1 fruit fly cellular context compared by ENCODE assay signal in genomic region chrX:19769821-19770519, dm6.
TF ChIP-seq lines count a peak whose summit lies in the region.

No protein-coding gene starts in this region.

TF ChIP-seq in whole organism, embryonic, 481 proteins besides CTCF, POLR2A, EP300 and RAD21 (continued from another document and continues in another):
- no peak for TF ChIP-seq pzg (GFP tag; optimal IDR thresholded peaks at IDR 0.05; lab: Kevin White, UChicago)
- no peak for TF ChIP-seq Bgb (GFP tag; IDR thresholded peaks at IDR 0.05; lab: Robert Waterston, UW; ENCODE audit: partially characterized antibody)
- TF ChIP-seq Elba2 (GFP tag; optimal IDR thresholded peaks at IDR 0.05; lab: Kevin White, UChicago) = no peak
- peak; percentile 21 for TF ChIP-seq lbe (GFP tag; optimal IDR thresholded peaks at IDR 0.05; lab: Kevin White, UChicago)
- TF ChIP-seq CG17361 (GFP tag; IDR thresholded peaks at IDR 0.05; lab: Robert Waterston, UW) = peak; percentile 63
- TF ChIP-seq insv (GFP tag; optimal IDR thresholded peaks at IDR 0.05; lab: Kevin White, UChicago) = no peak
- TF ChIP-seq nau (GFP tag; optimal IDR thresholded peaks at IDR 0.05; lab: Kevin White, UChicago) = no peak
- peak; percentile 37; the same call in 1 of the 2 replicates for TF ChIP-seq onecut (GFP tag; IDR thresholded peaks at IDR 0.05; lab: Robert Waterston, UW)
- TF ChIP-seq CG17912 (GFP tag; optimal IDR thresholded peaks at IDR 0.05; lab: Kevin White, UChicago) = no peak
- peak; percentile 3 for TF ChIP-seq CG18619 (GFP tag; optimal IDR thresholded peaks at IDR 0.05; lab: Kevin White, UChicago)
- TF ChIP-seq dm (GFP tag; optimal IDR thresholded peaks at IDR 0.05; lab: Kevin White, UChicago) = no peak
- TF ChIP-seq otp (GFP tag; IDR thresholded peaks at IDR 0.05; lab: Robert Waterston, UW) = peak; percentile 51; the same call in 1 of the 3 replicates
- TF ChIP-seq Dad (GFP tag; optimal IDR thresholded peaks at IDR 0.05; lab: Kevin White, UChicago) = no peak
- no peak for TF ChIP-seq Dip3 (GFP tag; optimal IDR thresholded peaks at IDR 0.05; lab: Kevin White, UChicago)
- TF ChIP-seq Dref (GFP tag; IDR thresholded peaks at IDR 0.05; lab: Robert Waterston, UW) = no peak
- no peak for TF ChIP-seq HmgD (GFP tag; optimal IDR thresholded peaks at IDR 0.05; lab: Kevin White, UChicago)
- TF ChIP-seq ATbp (GFP tag; optimal IDR thresholded peaks at IDR 0.05; lab: Kevin White, UChicago) = peak; percentile 25
- TF ChIP-seq Hr3 (GFP tag; optimal IDR thresholded peaks at IDR 0.05; lab: Kevin White, UChicago) = no peak
- TF ChIP-seq Optix (GFP tag; IDR thresholded peaks at IDR 0.05; lab: Robert Waterston, UW) = no peak
- TF ChIP-seq dmrt11E (tag; optimal IDR thresholded peaks at IDR 0.05; lab: Kevin White, UChicago) = peak; percentile 87
- peak; percentile 60 for TF ChIP-seq Side (GFP tag; optimal IDR thresholded peaks at IDR 0.05; lab: Kevin White, UChicago)
- peak; percentile 15 for TF ChIP-seq lab (GFP tag; optimal IDR thresholded peaks at IDR 0.05; lab: Kevin White, UChicago)
- TF ChIP-seq CG12659 (GFP tag; optimal IDR thresholded peaks at IDR 0.05; lab: Kevin White, UChicago) = no peak
- TF ChIP-seq Drgx (GFP tag; IDR thresholded peaks at IDR 0.05; lab: Robert Waterston, UW) = no peak
- TF ChIP-seq CG9437 (GFP tag; optimal IDR thresholded peaks at IDR 0.05; lab: Kevin White, UChicago) = no peak
- no peak for TF ChIP-seq sr (GFP tag; IDR thresholded peaks at IDR 0.05; lab: Robert Waterston, UW)
- no peak for TF ChIP-seq CG6175 (GFP tag; IDR thresholded peaks at IDR 0.05; lab: Robert Waterston, UW)
- TF ChIP-seq HLH4C (GFP tag; IDR thresholded peaks at IDR 0.05; lab: Robert Waterston, UW; ENCODE audit: partially characterized antibody) = no peak
- no peak for TF ChIP-seq CG10565 (GFP tag; optimal IDR thresholded peaks at IDR 0.05; lab: Kevin White, UChicago)
- no peak for TF ChIP-seq BEAF-32 (GFP tag; optimal IDR thresholded peaks at IDR 0.05; lab: Kevin White, UChicago)
- peak; percentile 21 for TF ChIP-seq pnt (GFP tag; optimal IDR thresholded peaks at IDR 0.05; lab: Kevin White, UChicago)
- TF ChIP-seq gcm (GFP tag; optimal IDR thresholded peaks at IDR 0.05; lab: Kevin White, UChicago) = peak; percentile 31
- TF ChIP-seq ato (GFP tag; IDR thresholded peaks at IDR 0.05; lab: Robert Waterston, UW; ENCODE audit: partially characterized antibody) = no peak
- no peak for TF ChIP-seq CG10147 (GFP tag; optimal IDR thresholded peaks at IDR 0.05; lab: Kevin White, UChicago)
- no peak for TF ChIP-seq Lpt (GFP tag; optimal IDR thresholded peaks at IDR 0.05; lab: Kevin White, UChicago)
- no peak for TF ChIP-seq run (tag; optimal IDR thresholded peaks at IDR 0.05; lab: Kevin White, UChicago)
- no peak for TF ChIP-seq H2.0 (GFP tag; IDR thresholded peaks at IDR 0.05; lab: Robert Waterston, UW)
- peak; percentile 26 for TF ChIP-seq CG18599 (GFP tag; optimal IDR thresholded peaks at IDR 0.05; lab: Kevin White, UChicago)
- TF ChIP-seq CG10431 (GFP tag; optimal IDR thresholded peaks at IDR 0.05; lab: Kevin White, UChicago) = no peak
- no peak for TF ChIP-seq CG31365 (tag; optimal IDR thresholded peaks at IDR 0.05; lab: Kevin White, UChicago)
- TF ChIP-seq ab (GFP tag; optimal IDR thresholded peaks at IDR 0.05; lab: Kevin White, UChicago) = no peak
- no peak for TF ChIP-seq CG1024 (GFP tag; IDR thresholded peaks at IDR 0.05; lab: Robert Waterston, UW)
- peak; percentile 41; the same call in 1 of the 2 replicates for TF ChIP-seq vvl (GFP tag; IDR thresholded peaks at IDR 0.05; lab: Robert Waterston, UW)
- peak; percentile 51 for TF ChIP-seq CG2678 (tag; optimal IDR thresholded peaks at IDR 0.05; lab: Kevin White, UChicago)
- TF ChIP-seq Sry-δ (GFP tag; optimal IDR thresholded peaks at IDR 0.05; lab: Kevin White, UChicago) = no peak
- TF ChIP-seq CG6254 (GFP tag; optimal IDR thresholded peaks at IDR 0.05; lab: Kevin White, UChicago) = peak; percentile 33
- no peak for TF ChIP-seq B-H2 (GFP tag; optimal IDR thresholded peaks at IDR 0.05; lab: Kevin White, UChicago)
- TF ChIP-seq dmrt99B (tag; optimal IDR thresholded peaks at IDR 0.05; lab: Kevin White, UChicago) = peak; percentile 34
- peak; percentile 86 for TF ChIP-seq CG4360 (GFP tag; IDR thresholded peaks at IDR 0.05; lab: Robert Waterston, UW)
- no peak for TF ChIP-seq toy (GFP tag; IDR thresholded peaks at IDR 0.05; lab: Robert Waterston, UW)
- peak; percentile 24; the same call in 1 of the 2 replicates for TF ChIP-seq ranshi (GFP tag; IDR thresholded peaks at IDR 0.05; lab: Robert Waterston, UW)
- no peak for TF ChIP-seq emc (GFP tag; optimal IDR thresholded peaks at IDR 0.05; lab: Kevin White, UChicago)
- TF ChIP-seq al (GFP tag; IDR thresholded peaks at IDR 0.05; lab: Robert Waterston, UW) = no peak
- no peak for TF ChIP-seq usp (GFP tag; optimal IDR thresholded peaks at IDR 0.05; lab: Kevin White, UChicago)
- TF ChIP-seq CG18764 (GFP tag; optimal IDR thresholded peaks at IDR 0.05; lab: Kevin White, UChicago) = no peak
- 0 out of 2 replicates have a peak, but pooled peaks have one; percentile 17 for TF ChIP-seq sisA (GFP tag; IDR thresholded peaks at IDR 0.05; lab: Robert Waterston, UW)
- TF ChIP-seq Hr39 (optimal IDR thresholded peaks at IDR 0.05; lab: Kevin White, UChicago) = no peak
- TF ChIP-seq CG30403 (GFP tag; optimal IDR thresholded peaks at IDR 0.05; lab: Kevin White, UChicago) = peak; percentile 51
- no peak for TF ChIP-seq CG1647 (GFP tag; optimal IDR thresholded peaks at IDR 0.05; lab: Kevin White, UChicago)
- TF ChIP-seq NfI (GFP tag; optimal IDR thresholded peaks at IDR 0.05; lab: Kevin White, UChicago) = no peak
- no peak for TF ChIP-seq exex (tag; optimal IDR thresholded peaks at IDR 0.05; lab: Kevin White, UChicago)
- no peak for TF ChIP-seq CG8281 (tag; optimal IDR thresholded peaks at IDR 0.05; lab: Kevin White, UChicago)
- TF ChIP-seq ap (GFP tag; IDR thresholded peaks at IDR 0.05; lab: Robert Waterston, UW) = no peak
- no peak for TF ChIP-seq CG7928 (GFP tag; optimal IDR thresholded peaks at IDR 0.05; lab: Kevin White, UChicago)
- TF ChIP-seq CG12942 (GFP tag; optimal IDR thresholded peaks at IDR 0.05; lab: Kevin White, UChicago) = no peak
- no peak for TF ChIP-seq CG4617 (GFP tag; optimal IDR thresholded peaks at IDR 0.05; lab: Kevin White, UChicago; ENCODE audit: borderline replicate concordance)
- no peak for TF ChIP-seq mirr (GFP tag; optimal IDR thresholded peaks at IDR 0.05; lab: Kevin White, UChicago)
- TF ChIP-seq bbx (GFP tag; IDR thresholded peaks at IDR 0.05; lab: Robert Waterston, UW; ENCODE audit: partially characterized antibody) = no peak
- TF ChIP-seq Meics (GFP tag; optimal IDR thresholded peaks at IDR 0.05; lab: Kevin White, UChicago) = peak; percentile 1
- peak; percentile 78 for TF ChIP-seq Med (GFP tag; lab: Kevin White, UChicago)
- TF ChIP-seq CG14965 (GFP tag; optimal IDR thresholded peaks at IDR 0.05; lab: Kevin White, UChicago; ENCODE audit: borderline replicate concordance) = no peak
- peak; percentile 46 for TF ChIP-seq lilli (GFP tag; optimal IDR thresholded peaks at IDR 0.05; lab: Kevin White, UChicago)
- no peak for TF ChIP-seq YL-1 (GFP tag; optimal IDR thresholded peaks at IDR 0.05; lab: Kevin White, UChicago)
- peak; percentile 25 to 59 for TF ChIP-seq Pdp1 (GFP tag; optimal IDR thresholded peaks at IDR 0.05; lab: Kevin White, UChicago)
- peak; percentile 37 for TF ChIP-seq CG1603 (tag; optimal IDR thresholded peaks at IDR 0.05; lab: Kevin White, UChicago)
- 0 out of 2 replicates have a peak, but pooled peaks have one; percentile 45 for TF ChIP-seq CG10959 (GFP tag; IDR thresholded peaks at IDR 0.05; lab: Robert Waterston, UW)
- TF ChIP-seq Mrtf (GFP tag; IDR thresholded peaks at IDR 0.05; lab: Robert Waterston, UW) = no peak
- peak; percentile 77 for TF ChIP-seq oc (tag; optimal IDR thresholded peaks at IDR 0.05; lab: Kevin White, UChicago)
- no peak for TF ChIP-seq CG15073 (GFP tag; optimal IDR thresholded peaks at IDR 0.05; lab: Kevin White, UChicago)
- no peak for TF ChIP-seq stc (GFP tag; IDR thresholded peaks at IDR 0.05; lab: Robert Waterston, UW)
- peak; percentile 33 for TF ChIP-seq CG15601 (tag; optimal IDR thresholded peaks at IDR 0.05; lab: Kevin White, UChicago)
- TF ChIP-seq corto (GFP tag; optimal IDR thresholded peaks at IDR 0.05; lab: Kevin White, UChicago) = no peak
- TF ChIP-seq Bdp1 (GFP tag; optimal IDR thresholded peaks at IDR 0.05; lab: Kevin White, UChicago) = no peak
- peak; percentile 65 for TF ChIP-seq zfh1 (GFP tag; IDR thresholded peaks at IDR 0.05; lab: Robert Waterston, UW)
- TF ChIP-seq CG15514 (GFP tag; optimal IDR thresholded peaks at IDR 0.05; lab: Kevin White, UChicago) = no peak
- no peak for TF ChIP-seq Ets97D (GFP tag; optimal IDR thresholded peaks at IDR 0.05; lab: Kevin White, UChicago)
- TF ChIP-seq gsb (GFP tag; IDR thresholded peaks at IDR 0.05; lab: Robert Waterston, UW) = no peak
- peak; percentile 40 for TF ChIP-seq bab2 (GFP tag; optimal IDR thresholded peaks at IDR 0.05; lab: Kevin White, UChicago)
- TF ChIP-seq CG3407 (GFP tag; optimal IDR thresholded peaks at IDR 0.05; lab: Kevin White, UChicago) = peak; percentile 4
- no peak for TF ChIP-seq CG33213 (GFP tag; optimal IDR thresholded peaks at IDR 0.05; lab: Kevin White, UChicago)
- TF ChIP-seq ssp (GFP tag; IDR thresholded peaks at IDR 0.05; lab: Robert Waterston, UW) = 0 out of 2 replicates have a peak, but pooled peaks have one; percentile 18
- 0 out of 3 replicates have a peak, but pooled peaks have one; percentile 23 for TF ChIP-seq croc (GFP tag; conservative IDR thresholded peaks at IDR 0.05; lab: Robert Waterston, UW)
- TF ChIP-seq CkIIα-i1 (GFP tag; IDR thresholded peaks at IDR 0.05; lab: Robert Waterston, UW) = no peak
- peak; percentile 11 to 70 for TF ChIP-seq bsh (GFP tag; optimal IDR thresholded peaks at IDR 0.05; lab: Kevin White, UChicago)
- TF ChIP-seq CG11456 (GFP tag; IDR thresholded peaks at IDR 0.05; lab: Robert Waterston, UW) = no peak
- TF ChIP-seq B-H1 (GFP tag; IDR thresholded peaks at IDR 0.05; lab: Robert Waterston, UW) = no peak
- TF ChIP-seq NFAT (GFP tag; IDR thresholded peaks at IDR 0.05; lab: Robert Waterston, UW) = no peak
- no peak for TF ChIP-seq Hr78 (GFP tag; optimal IDR thresholded peaks at IDR 0.05; lab: Kevin White, UChicago)
- TF ChIP-seq CG13894 (tag; optimal IDR thresholded peaks at IDR 0.05; lab: Kevin White, UChicago) = no peak
- no peak for TF ChIP-seq mam (GFP tag; optimal IDR thresholded peaks at IDR 0.05; lab: Kevin White, UChicago)
- peak; percentile 43 for TF ChIP-seq Camta (GFP tag; optimal IDR thresholded peaks at IDR 0.05; lab: Kevin White, UChicago)
- no peak for TF ChIP-seq CG6765 (GFP tag; optimal IDR thresholded peaks at IDR 0.05; lab: Kevin White, UChicago)
- peak; percentile 32; the same call in 1 of the 2 replicates for TF ChIP-seq CG4404 (GFP tag; IDR thresholded peaks at IDR 0.05; lab: Robert Waterston, UW)
- TF ChIP-seq unc-4 (GFP tag; IDR thresholded peaks at IDR 0.05; lab: Robert Waterston, UW; ENCODE audit: partially characterized antibody) = no peak
- TF ChIP-seq sna (GFP tag; IDR thresholded peaks at IDR 0.05; lab: Robert Waterston, UW; ENCODE audit: partially characterized antibody) = no peak
- TF ChIP-seq CG4424 (GFP tag; optimal IDR thresholded peaks at IDR 0.05; lab: Kevin White, UChicago) = peak; percentile 65
- TF ChIP-seq CG11723 (GFP tag; optimal IDR thresholded peaks at IDR 0.05; lab: Kevin White, UChicago) = no peak
- no peak for TF ChIP-seq salm (tag; optimal IDR thresholded peaks at IDR 0.05; lab: Kevin White, UChicago)
- no peak for TF ChIP-seq schlank (tag; optimal IDR thresholded peaks at IDR 0.05; lab: Kevin White, UChicago)
- no peak for TF ChIP-seq CG9817 (tag; optimal IDR thresholded peaks at IDR 0.05; lab: Kevin White, UChicago)
- TF ChIP-seq Xbp1 (GFP tag; optimal IDR thresholded peaks at IDR 0.05; lab: Kevin White, UChicago) = peak; percentile 8
- TF ChIP-seq pros (GFP tag; optimal IDR thresholded peaks at IDR 0.05; lab: Kevin White, UChicago) = peak; percentile 71
- peak; percentile 20 for TF ChIP-seq stwl (tag; optimal IDR thresholded peaks at IDR 0.05; lab: Kevin White, UChicago)
- peak; percentile 75 for TF ChIP-seq CG18262 (tag; optimal IDR thresholded peaks at IDR 0.05; lab: Kevin White, UChicago)
- TF ChIP-seq HLHmδ (GFP tag; optimal IDR thresholded peaks at IDR 0.05; lab: Kevin White, UChicago) = no peak
- TF ChIP-seq CG3163 (GFP tag; optimal IDR thresholded peaks at IDR 0.05; lab: Kevin White, UChicago) = peak; percentile 13
- TF ChIP-seq CG9932 (GFP tag; IDR thresholded peaks at IDR 0.05; lab: Robert Waterston, UW) = peak; percentile 22; the same call in 1 of the 2 replicates
- peak; percentile 69 for TF ChIP-seq ara (GFP tag; IDR thresholded peaks at IDR 0.05; lab: Robert Waterston, UW)
- no peak for TF ChIP-seq slou (GFP tag; optimal IDR thresholded peaks at IDR 0.05; lab: Kevin White, UChicago)
- TF ChIP-seq Dfd (GFP tag; optimal IDR thresholded peaks at IDR 0.05; lab: Kevin White, UChicago) = no peak
- peak; percentile 83 for TF ChIP-seq zf30C (GFP tag; optimal IDR thresholded peaks at IDR 0.05; lab: Kevin White, UChicago)
- no peak for TF ChIP-seq pfk (GFP tag; optimal IDR thresholded peaks at IDR 0.05; lab: Kevin White, UChicago)
- TF ChIP-seq Dll (GFP tag; IDR thresholded peaks at IDR 0.05; lab: Robert Waterston, UW; ENCODE audit: partially characterized antibody) = no peak
- TF ChIP-seq CG9609 (GFP tag; optimal IDR thresholded peaks at IDR 0.05; lab: Kevin White, UChicago) = no peak
- no peak for TF ChIP-seq Fer1 (GFP tag; optimal IDR thresholded peaks at IDR 0.05; lab: Kevin White, UChicago)
- TF ChIP-seq H15 (GFP tag; IDR thresholded peaks at IDR 0.05; lab: Robert Waterston, UW) = no peak
- TF ChIP-seq CG32532 (GFP tag; IDR thresholded peaks at IDR 0.05; lab: Robert Waterston, UW) = peak; percentile 32; the same call in 1 of the 2 replicates
- TF ChIP-seq CG10267 (tag; optimal IDR thresholded peaks at IDR 0.05; lab: Kevin White, UChicago) = peak; percentile 64
- no peak for TF ChIP-seq Myb (GFP tag; optimal IDR thresholded peaks at IDR 0.05; lab: Kevin White, UChicago)
- peak; percentile 55 for TF ChIP-seq gsb-n (tag; optimal IDR thresholded peaks at IDR 0.05; lab: Kevin White, UChicago)
- TF ChIP-seq wor (GFP tag; IDR thresholded peaks at IDR 0.05; lab: Robert Waterston, UW) = no peak
- no peak for TF ChIP-seq klu (GFP tag; IDR thresholded peaks at IDR 0.05; lab: Robert Waterston, UW)
- peak; percentile 18 for TF ChIP-seq ac (GFP tag; optimal IDR thresholded peaks at IDR 0.05; lab: Kevin White, UChicago)
- TF ChIP-seq Neu2 (GFP tag; optimal IDR thresholded peaks at IDR 0.05; lab: Kevin White, UChicago; ENCODE audit: borderline replicate concordance) = no peak
